Worm (Caenorhabditis elegans): Measurements from ENCODE around the gene atn-1.

- TF ChIP-seq egl-27 (tag; optimal IDR thresholded peaks at IDR 0.05) (no peak), pqm-1 (tag; optimal IDR thresholded peaks at IDR 0.05) (no peak), mdl-1 (tag; optimal IDR thresholded peaks at IDR 0.05) (no peak)
Observed at ce11 chrV:12517148-12517547, 38.9 kb downstream of the atn-1 start, which contains the start of gene cal-1.

Measured in whole organism, L3 larva.